Worm (Caenorhabditis elegans) whole organism, early embryonic: Measurements from ENCODE around the gene F19B2.6.

Experiments used
- aly-1 ChIP-seq: sonication (generic microtip); optimal IDR thresholded peaks from 2 replicates; lab custom pipeline; 2016; ENCODE audit warnings: missing genetic modification characterization, missing compliant biosample characterization
- ama-1 ChIP-seq: fragments of 150-350 bp; optimal IDR thresholded peaks from 2 replicates; lab custom pipeline; 2014
- ceh-36 ChIP-seq: sonication (generic microtip); optimal IDR thresholded peaks from 2 replicates; lab custom pipeline; 2016; ENCODE audit warnings: missing genetic modification characterization, inconsistent platforms, missing compliant biosample characterization
- hmbx-1 ChIP-seq: sonication (generic microtip); optimal IDR thresholded peaks from 2 replicates; lab custom pipeline; 2016; ENCODE audit warnings: mild to moderate bottlenecking, missing genetic modification characterization, missing compliant biosample characterization
- scrt-1 ChIP-seq: fragments of 200-800 bp; sonication (Bioruptor generic); IDR thresholded peaks from 2 replicates; pipeline ENCODE4 v1.3.6; 2022; ENCODE audit warnings: missing genetic modification characterization, missing compliant biosample characterization
- sea-1 ChIP-seq: fragments of 200-800 bp; sonication (Bioruptor generic); conservative IDR thresholded peaks from 2 replicates; pipeline ENCODE4 v1.3.6; 2022; ENCODE audit warnings: missing genetic modification characterization, missing compliant biosample characterization
- tbx-37 ChIP-seq: fragments of 200-800 bp; sonication (Bioruptor generic); conservative IDR thresholded peaks from 2 replicates; pipeline ENCODE4 v1.3.6; 2022; ENCODE audit warnings: missing genetic modification reagents, missing genetic modification characterization, missing compliant biosample characterization

ce11 chrV:20135247-20135646 is 23.1 kb upstream of the F19B2.6 start, which contains the start of gene Y113G7A.22:
- TF ChIP-seq aly-1 (tag; lab: Kevin White, UChicago) (no peak), tbx-37 (GFP tag; lab: Robert Waterston, UW) (no peak), scrt-1 (GFP tag; lab: Robert Waterston, UW) (no peak), hmbx-1 (no peak), ceh-36 (no peak), ama-1 (no peak), sea-1 (no peak)
